Worm (Caenorhabditis elegans) whole organism, midembryonic: ENCODE data around the gene Y62E10A.19.

Experiments used
- cog-1 ChIP-seq: sonication (generic microtip); optimal IDR thresholded peaks from 2 replicates; lab custom pipeline; 2016; ENCODE audit warnings: missing genetic modification characterization, missing compliant biosample characterization
- med-1 ChIP-seq: sonication (generic microtip); optimal IDR thresholded peaks from 2 replicates; lab custom pipeline; 2017; ENCODE audit warnings: missing genetic modification characterization, mild to moderate bottlenecking, missing compliant biosample characterization, antibody characterized with exemption, missing genetic modification reagents; ENCODE audit not compliant: insufficient read depth
- ztf-23 ChIP-seq: fragments of 200-800 bp; sonication (Bioruptor generic); IDR thresholded peaks from 2 replicates; pipeline ENCODE4 v1.3.6; 2022; ENCODE audit warnings: missing genetic modification reagents, missing genetic modification characterization, missing compliant biosample characterization

ce11 chrIV:13369120-13369842 is 38.8 kb downstream of the Y62E10A.19 start, which contains the start of gene agt-1:
- TF ChIP-seq ztf-23 (no peak), cog-1 (tag; lab: Kevin White, UChicago) (no peak), med-1 (GFP tag; lab: Kevin White, UChicago) (no peak)
